2 fruit fly cellular contexts compared by ENCODE assay signal in genomic region chr3R:26035369-26035656, dm6.
A peak's percentile ranks its signal among the peaks of the same experiment; 100 is the strongest.
TF ChIP-seq lines count a peak whose summit lies in the region.

No protein-coding gene starts in this region.

- TF ChIP-seq CTCF in whole organism, embryonic (GFP tag; optimal IDR thresholded peaks at IDR 0.05; lab: Kevin White, UChicago) = no peak

TF ChIP-seq in whole organism, embryonic, 481 proteins besides CTCF, POLR2A, EP300 and RAD21:
- TF ChIP-seq sens (GFP tag; lab: Kevin White, UChicago) (peak; percentile 70), Xbp1 (GFP tag; optimal IDR thresholded peaks at IDR 0.05; lab: Kevin White, UChicago) (no peak), tx (GFP tag; optimal IDR thresholded peaks at IDR 0.05; lab: Kevin White, UChicago) (no peak), nerfin-1 (tag; optimal IDR thresholded peaks at IDR 0.05; lab: Kevin White, UChicago) (no peak), CG17568 (GFP tag; optimal IDR thresholded peaks at IDR 0.05; lab: Kevin White, UChicago) (no peak), CG4282 (GFP tag; optimal IDR thresholded peaks at IDR 0.05; lab: Kevin White, UChicago) (peak; percentile 7), row (GFP tag; IDR thresholded peaks at IDR 0.05; lab: Robert Waterston, UW) (peak; percentile 56), CG32772 (GFP tag; IDR thresholded peaks at IDR 0.05; lab: Robert Waterston, UW) (no peak), CG31441 (GFP tag; IDR thresholded peaks at IDR 0.05; lab: Robert Waterston, UW) (no peak), pan (optimal IDR thresholded peaks at IDR 0.05; lab: Kevin White, UChicago) (no peak), pan (GFP tag; optimal IDR thresholded peaks at IDR 0.05 in 1 of 2, IDR thresholded peaks at IDR 0.05 in 1 of 2) (peak in 1 of 2 experiments; percentile 25), Optix (GFP tag; IDR thresholded peaks at IDR 0.05; lab: Robert Waterston, UW) (no peak), h (optimal IDR thresholded peaks at IDR 0.05; lab: Kevin White, UChicago) (no peak), croc (GFP tag; conservative IDR thresholded peaks at IDR 0.05; lab: Robert Waterston, UW) (no peak), CG14860 (GFP tag; IDR thresholded peaks at IDR 0.05; lab: Robert Waterston, UW; ENCODE audit: partially characterized antibody) (0 out of 3 replicates have a peak, but pooled peaks have one; percentile 35), exex (tag; optimal IDR thresholded peaks at IDR 0.05; lab: Kevin White, UChicago) (no peak)

TF ChIP-seq in whole organism, wandering third instar larva, 38 proteins besides CTCF, POLR2A, EP300 and RAD21:
- TF ChIP-seq brk (GFP tag; optimal IDR thresholded peaks at IDR 0.05; lab: Kevin White, UChicago) (no peak), woc (GFP tag; optimal IDR thresholded peaks at IDR 0.05; lab: Kevin White, UChicago) (peak; percentile 25), sv (GFP tag; optimal IDR thresholded peaks at IDR 0.05; lab: Kevin White, UChicago) (no peak), foxo (GFP tag; optimal IDR thresholded peaks at IDR 0.05; lab: Kevin White, UChicago) (no peak), Myc (optimal IDR thresholded peaks at IDR 0.05; lab: Kevin White, UChicago) (no peak), HLH106 (tag; optimal IDR thresholded peaks at IDR 0.05; lab: Kevin White, UChicago) (no peak), fru (GFP tag; optimal IDR thresholded peaks at IDR 0.05; lab: Kevin White, UChicago) (no peak), dmrt93B (GFP tag; optimal IDR thresholded peaks at IDR 0.05; lab: Kevin White, UChicago) (no peak)
